Worm (Caenorhabditis elegans): ENCODE results near the gene F16F9.4.
A peak's percentile ranks its signal among the peaks of the same experiment; 100 is the strongest.

The F16F9.4 gene

DNA sequence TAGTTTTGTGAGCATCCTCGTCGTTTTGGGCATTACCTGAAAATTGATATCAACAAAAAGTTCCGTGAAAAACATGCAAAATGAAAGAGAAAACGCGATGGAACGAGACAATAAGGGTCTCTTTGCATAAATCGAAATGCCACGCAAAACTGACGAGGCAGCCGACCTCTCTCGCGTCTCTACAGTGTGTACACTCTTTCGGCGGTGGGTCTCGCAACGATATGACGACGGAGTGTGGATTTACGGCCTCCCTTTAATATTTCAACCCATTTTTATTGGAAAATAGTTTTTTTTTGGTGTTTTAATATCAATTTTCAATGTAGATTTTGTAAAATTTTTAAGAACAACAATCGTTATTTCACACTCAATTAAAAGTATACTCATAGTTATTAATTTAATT, 41.1 kb downstream of the F16F9.4 start, which contains the start of gene tag-123:
TSS of gene tag-123 (minus strand) at position 36 of the 400 bp plus-strand sequence.
- TF ChIP-seq sox-2 (GFP tag; IDR thresholded peaks at IDR 0.05): no peak
- peak; percentile 24 for TF ChIP-seq tbx-2 (tag; optimal IDR thresholded peaks at IDR 0.05)
- TF ChIP-seq nfya-1 (tag; optimal IDR thresholded peaks at IDR 0.05): peak; percentile 41
- TF ChIP-seq ceh-31 (tag; optimal IDR thresholded peaks at IDR 0.05): peak; percentile 31

DNA sequence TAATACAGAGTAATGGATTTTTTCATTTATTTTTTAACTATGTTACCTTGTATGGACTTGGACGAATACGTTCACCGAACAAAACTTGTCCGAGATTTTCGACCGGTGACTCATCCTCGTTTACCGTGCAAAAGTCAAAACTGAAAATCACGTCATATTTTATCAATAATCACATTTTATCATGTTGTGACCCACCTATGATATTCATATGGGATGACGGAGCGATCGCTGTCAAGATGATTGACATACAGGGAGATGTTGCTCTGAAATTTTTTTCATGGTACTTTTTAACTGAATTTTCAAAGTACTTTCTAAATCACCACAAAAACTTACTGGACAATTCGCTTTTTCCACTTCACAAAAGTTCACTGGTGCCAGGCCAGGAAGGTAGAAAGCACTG, 41.6 kb downstream of the F16F9.4 start:
- TF ChIP-seq C08G9.2 (tag; optimal IDR thresholded peaks at IDR 0.05): no peak
- no peak for TF ChIP-seq ceh-14 (tag; optimal IDR thresholded peaks at IDR 0.05)
- no peak for TF ChIP-seq fkh-10 (GFP tag; optimal IDR thresholded peaks at IDR 0.05)
- no peak for TF ChIP-seq sox-2 (GFP tag; IDR thresholded peaks at IDR 0.05)
- TF ChIP-seq ref-2 (tag; optimal IDR thresholded peaks at IDR 0.05): no peak
- TF ChIP-seq ztf-16 (tag; optimal IDR thresholded peaks at IDR 0.05): no peak
- no peak for TF ChIP-seq elt-2 (tag; optimal IDR thresholded peaks at IDR 0.05)
- TF ChIP-seq dve-1 (tag; optimal IDR thresholded peaks at IDR 0.05): no peak
- TF ChIP-seq ceh-45 (GFP tag; IDR thresholded peaks at IDR 0.05): no peak
- no peak for TF ChIP-seq pros-1 (tag; optimal IDR thresholded peaks at IDR 0.05)
- no peak for TF ChIP-seq K09A11.1 (tag; optimal IDR thresholded peaks at IDR 0.05; ENCODE audit: insufficient read depth)
- no peak for TF ChIP-seq mec-3 (tag; optimal IDR thresholded peaks at IDR 0.05; ENCODE audit: borderline replicate concordance)

DNA sequence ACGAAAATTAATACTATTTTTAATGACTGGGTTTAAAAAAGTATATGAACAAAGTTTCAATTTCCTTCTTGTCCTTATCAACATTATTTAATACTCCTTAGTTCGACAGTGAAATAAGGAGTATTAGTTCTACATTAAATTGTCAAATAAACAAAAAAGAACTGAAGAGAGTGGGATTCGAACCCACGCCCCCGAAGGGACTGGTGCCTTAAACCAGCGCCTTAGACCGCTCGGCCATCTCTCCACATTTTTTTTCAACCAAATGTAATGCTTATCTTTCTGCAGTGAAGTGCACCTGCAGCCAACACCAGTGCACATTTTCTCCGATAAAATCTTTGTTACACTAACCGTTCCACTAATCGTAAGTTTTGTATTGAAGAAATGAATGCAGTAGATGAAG, 43.9 kb downstream of the F16F9.4 start:
- TF ChIP-seq ceh-18 (tag; optimal IDR thresholded peaks at IDR 0.05) (no peak), fax-1 (tag; optimal IDR thresholded peaks at IDR 0.05) (no peak), pat-9 (tag; optimal IDR thresholded peaks at IDR 0.05) (no peak), ceh-30 (tag; optimal IDR thresholded peaks at IDR 0.05) (no peak), hlh-6 (tag; optimal IDR thresholded peaks at IDR 0.05) (no peak), sox-2 (GFP tag; IDR thresholded peaks at IDR 0.05) (no peak), ceh-14 (tag; optimal IDR thresholded peaks at IDR 0.05) (no peak), zip-5 (tag; optimal IDR thresholded peaks at IDR 0.05) (no peak), nhr-232 (tag; optimal IDR thresholded peaks at IDR 0.05) (no peak), che-1 (tag; optimal IDR thresholded peaks at IDR 0.05) (no peak), ceh-31 (tag; optimal IDR thresholded peaks at IDR 0.05) (no peak), C08G9.2 (tag; optimal IDR thresholded peaks at IDR 0.05) (no peak), elt-2 (tag; optimal IDR thresholded peaks at IDR 0.05) (no peak)

DNA sequence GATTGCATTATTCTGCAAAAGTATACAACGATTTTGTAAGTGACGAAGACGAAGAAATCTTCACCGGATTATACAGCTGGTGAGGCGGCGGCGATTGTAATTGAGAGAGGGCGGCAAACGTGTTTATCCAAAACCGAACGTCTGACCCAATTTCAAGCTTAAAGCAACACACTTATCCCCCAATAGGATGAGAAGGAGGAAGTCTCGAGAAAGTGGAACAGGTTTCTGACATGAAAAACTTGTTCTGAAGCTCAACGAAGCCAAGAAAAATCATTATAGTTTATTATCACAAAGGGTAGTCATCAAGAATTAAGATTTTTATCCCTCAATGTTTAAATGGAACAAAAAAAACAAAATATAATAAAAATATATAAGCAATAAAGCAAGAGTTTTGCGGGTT, 44.8 kb downstream of the F16F9.4 start, which contains the start of gene spp-13:
TSS of gene spp-13 (minus strand) at position 143 of the 400 bp plus-strand sequence.
- TF ChIP-seq zip-5 (tag; optimal IDR thresholded peaks at IDR 0.05): no peak
- no peak for TF ChIP-seq sdc-2 (tag; optimal IDR thresholded peaks at IDR 0.05)
- TF ChIP-seq pha-4 (tag; optimal IDR thresholded peaks at IDR 0.05): no peak
- TF ChIP-seq odd-2 (tag; optimal IDR thresholded peaks at IDR 0.05): no peak
- TF ChIP-seq dve-1 (tag; optimal IDR thresholded peaks at IDR 0.05): no peak
- TF ChIP-seq dmd-4 (tag; optimal IDR thresholded peaks at IDR 0.05; ENCODE audit: borderline replicate concordance): no peak
- TF ChIP-seq npax-4 (tag; optimal IDR thresholded peaks at IDR 0.05): no peak
- TF ChIP-seq ceh-30 (tag; optimal IDR thresholded peaks at IDR 0.05): no peak
- TF ChIP-seq hlh-8 (tag; optimal IDR thresholded peaks at IDR 0.05): no peak
- TF ChIP-seq tbx-7 (tag; optimal IDR thresholded peaks at IDR 0.05): no peak
- no peak for TF ChIP-seq hlh-6 (tag; optimal IDR thresholded peaks at IDR 0.05)
- no peak for TF ChIP-seq pha-2 (tag; optimal IDR thresholded peaks at IDR 0.05)
- TF ChIP-seq ahr-1 (tag; optimal IDR thresholded peaks at IDR 0.05): no peak
- no peak for TF ChIP-seq fax-1 (tag; optimal IDR thresholded peaks at IDR 0.05)
- no peak for TF ChIP-seq unc-55 (GFP tag; optimal IDR thresholded peaks at IDR 0.05)
- TF ChIP-seq mec-3 (tag; optimal IDR thresholded peaks at IDR 0.05; ENCODE audit: borderline replicate concordance): no peak
- no peak for TF ChIP-seq C38D4.7 (GFP tag; optimal IDR thresholded peaks at IDR 0.05)

DNA sequence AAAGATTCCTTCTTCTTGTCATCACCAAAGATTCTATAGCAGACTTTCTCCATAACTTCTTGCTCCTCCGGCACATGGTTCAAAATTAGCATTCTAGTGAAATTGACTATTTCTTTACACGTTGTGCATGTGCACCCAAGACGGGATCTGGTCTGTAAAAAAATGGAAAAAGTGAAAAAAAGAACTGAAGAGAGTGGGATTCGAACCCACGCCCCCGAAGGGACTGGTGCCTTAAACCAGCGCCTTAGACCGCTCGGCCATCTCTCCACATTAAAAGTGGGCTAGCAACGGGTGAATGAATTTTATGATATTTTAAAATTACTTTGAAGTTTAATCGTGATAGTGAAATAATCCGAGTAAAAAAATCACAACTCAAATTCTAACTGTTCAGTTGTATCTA, 45.4 kb downstream of the F16F9.4 start:
- TF ChIP-seq eyg-1 (tag; optimal IDR thresholded peaks at IDR 0.05): no peak
- no peak for TF ChIP-seq ztf-16 (tag; optimal IDR thresholded peaks at IDR 0.05)
- no peak for TF ChIP-seq ceh-30 (tag; optimal IDR thresholded peaks at IDR 0.05)
- no peak for TF ChIP-seq pag-3 (tag; optimal IDR thresholded peaks at IDR 0.05; ENCODE audit: borderline replicate concordance)
- no peak for TF ChIP-seq fkh-6 (tag; optimal IDR thresholded peaks at IDR 0.05)
- no peak for TF ChIP-seq ets-4 (tag; optimal IDR thresholded peaks at IDR 0.05)
- no peak for TF ChIP-seq hlh-15 (tag; optimal IDR thresholded peaks at IDR 0.05)
- no peak for TF ChIP-seq sdc-2 (tag; optimal IDR thresholded peaks at IDR 0.05)
- TF ChIP-seq zip-5 (tag; optimal IDR thresholded peaks at IDR 0.05): no peak
- no peak for TF ChIP-seq pha-2 (tag; optimal IDR thresholded peaks at IDR 0.05)
- no peak for TF ChIP-seq hlh-13 (GFP tag; optimal IDR thresholded peaks at IDR 0.05)
- TF ChIP-seq sox-2 (GFP tag; IDR thresholded peaks at IDR 0.05): no peak
- TF ChIP-seq ref-2 (tag; optimal IDR thresholded peaks at IDR 0.05): no peak
- TF ChIP-seq fkh-10 (GFP tag; optimal IDR thresholded peaks at IDR 0.05): no peak
- no peak for TF ChIP-seq nhr-11 (tag; optimal IDR thresholded peaks at IDR 0.05)
- TF ChIP-seq elt-2 (tag; optimal IDR thresholded peaks at IDR 0.05): no peak
